Worm (Caenorhabditis elegans): ENCODE measurements around the gene C52B9.4.

- TF ChIP-seq cog-1 (tag; optimal IDR thresholded peaks at IDR 0.05), result no peak
- TF ChIP-seq med-1 (GFP tag; optimal IDR thresholded peaks at IDR 0.05; ENCODE audit: insufficient read depth), result no peak
- no peak for TF ChIP-seq flt-1 (GFP tag; IDR thresholded peaks at IDR 0.05)
These were observed 25.3 kb downstream of the C52B9.4 start, which contains the start of gene cka-2 for ce11 chrX:4285669-4286174.
